Worm (Caenorhabditis elegans): ENCODE measurements around the gene suf-1.

- TF ChIP-seq unc-62 (GFP tag; optimal IDR thresholded peaks at IDR 0.05) = no peak
- TF ChIP-seq ztf-11 (tag; optimal IDR thresholded peaks at IDR 0.05) = no peak
- TF ChIP-seq mab-5 (tag; optimal IDR thresholded peaks at IDR 0.05) = no peak
- TF ChIP-seq nhr-237 (tag; optimal IDR thresholded peaks at IDR 0.05) = no peak
- TF ChIP-seq lin-13 (tag; optimal IDR thresholded peaks at IDR 0.05) = no peak
- no peak for TF ChIP-seq nhr-28 (tag; optimal IDR thresholded peaks at IDR 0.05)
- no peak for TF ChIP-seq elt-1 (tag; optimal IDR thresholded peaks at IDR 0.05; ENCODE audit: borderline replicate concordance, insufficient read depth)
- peak; percentile 100 for TF ChIP-seq ces-1 (GFP tag; optimal IDR thresholded peaks at IDR 0.05)
- no peak for TF ChIP-seq drap-1 (GFP tag; optimal IDR thresholded peaks at IDR 0.05)
- TF ChIP-seq tbx-8 (GFP tag; optimal IDR thresholded peaks at IDR 0.05) = no peak
- TF ChIP-seq snpc-4 (tag; optimal IDR thresholded peaks at IDR 0.05) = no peak
- no peak for TF ChIP-seq nhr-12 (tag; optimal IDR thresholded peaks at IDR 0.05)
- no peak for TF ChIP-seq nhr-76 (tag; optimal IDR thresholded peaks at IDR 0.05)
Observed at ce11 chrII:8589227-8589626, 14.4 kb upstream of the suf-1 start.
